Worm (Caenorhabditis elegans): ENCODE results near the gene Y32F6B.1.

Gene Y32F6B.1

ce11 chrV:10465478-10465877 lies 19.1 kb downstream of the Y32F6B.1 start:
- TF ChIP-seq ztf-23 (GFP tag; IDR thresholded peaks at IDR 0.05) (no peak), flt-1 (GFP tag; IDR thresholded peaks at IDR 0.05) (no peak), T22C8.4 (GFP tag; IDR thresholded peaks at IDR 0.05) (no peak), ztf-29 (GFP tag; IDR thresholded peaks at IDR 0.05) (no peak), klf-2 (GFP tag; conservative IDR thresholded peaks at IDR 0.05) (no peak)

ce11 chrV:10464746-10465145 lies 19.8 kb downstream of the Y32F6B.1 start:
- no peak for TF ChIP-seq tab-1 (GFP tag; IDR thresholded peaks at IDR 0.05)
- TF ChIP-seq ztf-29 (GFP tag; IDR thresholded peaks at IDR 0.05), result no peak
- no peak for TF ChIP-seq cog-1 (tag; optimal IDR thresholded peaks at IDR 0.05)
- TF ChIP-seq T22C8.4 (GFP tag; IDR thresholded peaks at IDR 0.05), result no peak
- no peak for TF ChIP-seq klf-2 (GFP tag; conservative IDR thresholded peaks at IDR 0.05)
- TF ChIP-seq flt-1 (GFP tag; IDR thresholded peaks at IDR 0.05), result no peak
- no peak for TF ChIP-seq ztf-23 (GFP tag; IDR thresholded peaks at IDR 0.05)
- no peak for TF ChIP-seq med-1 (GFP tag; optimal IDR thresholded peaks at IDR 0.05; ENCODE audit: insufficient read depth)
- no peak for TF ChIP-seq ref-1 (GFP tag; conservative IDR thresholded peaks at IDR 0.05)

ce11 chrV:10464160-10464559 lies 20.4 kb downstream of the Y32F6B.1 start:
- TF ChIP-seq T22C8.4 (GFP tag; IDR thresholded peaks at IDR 0.05), result no peak
- TF ChIP-seq cog-1 (tag; optimal IDR thresholded peaks at IDR 0.05), result no peak
- TF ChIP-seq tab-1 (GFP tag; IDR thresholded peaks at IDR 0.05), result no peak
- TF ChIP-seq klf-2 (GFP tag; conservative IDR thresholded peaks at IDR 0.05), result no peak
- TF ChIP-seq med-1 (GFP tag; optimal IDR thresholded peaks at IDR 0.05; ENCODE audit: insufficient read depth), result no peak
- no peak for TF ChIP-seq ztf-29 (GFP tag; IDR thresholded peaks at IDR 0.05)
- TF ChIP-seq ztf-23 (GFP tag; IDR thresholded peaks at IDR 0.05), result no peak
- TF ChIP-seq ref-1 (GFP tag; conservative IDR thresholded peaks at IDR 0.05), result no peak

ce11 chrV:10463276-10463675 lies 21.3 kb downstream of the Y32F6B.1 start, which contains the start of gene F22E12.3:
Gene F22E12.3, minus strand, starts transcription at chrV:10463376.
- no peak for TF ChIP-seq tab-1 (GFP tag; IDR thresholded peaks at IDR 0.05)
- no peak for TF ChIP-seq med-1 (GFP tag; optimal IDR thresholded peaks at IDR 0.05; ENCODE audit: insufficient read depth)
- no peak for TF ChIP-seq cog-1 (tag; optimal IDR thresholded peaks at IDR 0.05)
- TF ChIP-seq klf-2 (GFP tag; conservative IDR thresholded peaks at IDR 0.05), result no peak
- TF ChIP-seq ztf-23 (GFP tag; IDR thresholded peaks at IDR 0.05), result no peak
- TF ChIP-seq ref-1 (GFP tag; conservative IDR thresholded peaks at IDR 0.05), result no peak
- no peak for TF ChIP-seq T22C8.4 (GFP tag; IDR thresholded peaks at IDR 0.05)
- no peak for TF ChIP-seq ztf-29 (GFP tag; IDR thresholded peaks at IDR 0.05)
- no peak for TF ChIP-seq flt-1 (GFP tag; IDR thresholded peaks at IDR 0.05)

ce11 chrV:10462066-10462465 lies 22.5 kb downstream of the Y32F6B.1 start, which contains the start of gene chw-1:
Gene chw-1, plus strand, starts transcription at chrV:10462282.
- TF ChIP-seq ztf-23 (GFP tag; IDR thresholded peaks at IDR 0.05) (no peak), klf-2 (GFP tag; conservative IDR thresholded peaks at IDR 0.05) (no peak), ref-1 (GFP tag; conservative IDR thresholded peaks at IDR 0.05) (no peak), ztf-29 (GFP tag; IDR thresholded peaks at IDR 0.05) (no peak)

- no peak for TF ChIP-seq ref-1 (GFP tag; conservative IDR thresholded peaks at IDR 0.05)
- TF ChIP-seq med-1 (GFP tag; optimal IDR thresholded peaks at IDR 0.05; ENCODE audit: insufficient read depth), result no peak
- no peak for TF ChIP-seq cog-1 (tag; optimal IDR thresholded peaks at IDR 0.05)
- no peak for TF ChIP-seq ztf-23 (GFP tag; IDR thresholded peaks at IDR 0.05)
- TF ChIP-seq ztf-29 (GFP tag; IDR thresholded peaks at IDR 0.05), result no peak
- TF ChIP-seq flt-1 (GFP tag; IDR thresholded peaks at IDR 0.05), result no peak
- no peak for TF ChIP-seq T22C8.4 (GFP tag; IDR thresholded peaks at IDR 0.05)
- no peak for TF ChIP-seq klf-2 (GFP tag; conservative IDR thresholded peaks at IDR 0.05)
- no peak for TF ChIP-seq tab-1 (GFP tag; IDR thresholded peaks at IDR 0.05)
Observed at ce11 chrV:10460685-10461084, 23.9 kb downstream of the Y32F6B.1 start.

ce11 chrV:10457247-10457646 lies 27.3 kb downstream of the Y32F6B.1 start, which contains the start of gene F22E12.1:
Gene F22E12.1, minus strand, starts transcription at chrV:10457347.
- TF ChIP-seq ztf-23 (GFP tag; IDR thresholded peaks at IDR 0.05), result no peak
- no peak for TF ChIP-seq cog-1 (tag; optimal IDR thresholded peaks at IDR 0.05)
- no peak for TF ChIP-seq med-1 (GFP tag; optimal IDR thresholded peaks at IDR 0.05; ENCODE audit: insufficient read depth)
- TF ChIP-seq ref-1 (GFP tag; conservative IDR thresholded peaks at IDR 0.05), result no peak
- TF ChIP-seq klf-2 (GFP tag; conservative IDR thresholded peaks at IDR 0.05), result no peak
- no peak for TF ChIP-seq tab-1 (GFP tag; IDR thresholded peaks at IDR 0.05)
- no peak for TF ChIP-seq ztf-29 (GFP tag; IDR thresholded peaks at IDR 0.05)
- TF ChIP-seq T22C8.4 (GFP tag; IDR thresholded peaks at IDR 0.05), result no peak
- TF ChIP-seq flt-1 (GFP tag; IDR thresholded peaks at IDR 0.05), result no peak

- TF ChIP-seq flt-1 (GFP tag; IDR thresholded peaks at IDR 0.05) (no peak), ref-1 (GFP tag; conservative IDR thresholded peaks at IDR 0.05) (no peak)
Observed at ce11 chrV:10453466-10453865, 31.1 kb downstream of the Y32F6B.1 start, which contains the start of gene Y32F6A.5. Gene Y32F6A.5, minus strand, starts transcription at chrV:10453605.

ce11 chrV:10450355-10450754 lies 34.2 kb downstream of the Y32F6B.1 start:
- TF ChIP-seq flt-1 (GFP tag; IDR thresholded peaks at IDR 0.05) (peak; percentile 90), klf-2 (GFP tag; conservative IDR thresholded peaks at IDR 0.05) (peak; percentile 89), ztf-23 (GFP tag; IDR thresholded peaks at IDR 0.05) (peak; percentile 85), ref-1 (GFP tag; conservative IDR thresholded peaks at IDR 0.05) (peak; percentile 61; the same call in 1 of the 2 replicates)

ce11 chrV:10449947-10450346 lies 34.6 kb downstream of the Y32F6B.1 start:
- 0 out of 2 replicates have a peak, but pooled peaks have one; percentile 7 for TF ChIP-seq ref-1 (GFP tag; conservative IDR thresholded peaks at IDR 0.05)

ce11 chrV:10449302-10449701 lies 35.2 kb downstream of the Y32F6B.1 start:
- TF ChIP-seq ztf-23 (GFP tag; IDR thresholded peaks at IDR 0.05) (peak; percentile 54; the same call in 1 of the 2 replicates), tab-1 (GFP tag; IDR thresholded peaks at IDR 0.05) (0 out of 2 replicates have a peak, but pooled peaks have one; percentile 6), flt-1 (GFP tag; IDR thresholded peaks at IDR 0.05) (peak; percentile 60; the same call in 1 of the 2 replicates), ztf-29 (GFP tag; IDR thresholded peaks at IDR 0.05) (peak; percentile 51; the same call in 1 of the 2 replicates), ref-1 (GFP tag; conservative IDR thresholded peaks at IDR 0.05) (0 out of 2 replicates have a peak, but pooled peaks have one; percentile 53)
